Worm (Caenorhabditis elegans): ENCODE results near the gene glb-23.
"Not testable (repeated sequence)": the region's sequence is repeated elsewhere in the genome, so short reads cannot be mapped to it uniquely, and the experiment has no call there.

DNA sequence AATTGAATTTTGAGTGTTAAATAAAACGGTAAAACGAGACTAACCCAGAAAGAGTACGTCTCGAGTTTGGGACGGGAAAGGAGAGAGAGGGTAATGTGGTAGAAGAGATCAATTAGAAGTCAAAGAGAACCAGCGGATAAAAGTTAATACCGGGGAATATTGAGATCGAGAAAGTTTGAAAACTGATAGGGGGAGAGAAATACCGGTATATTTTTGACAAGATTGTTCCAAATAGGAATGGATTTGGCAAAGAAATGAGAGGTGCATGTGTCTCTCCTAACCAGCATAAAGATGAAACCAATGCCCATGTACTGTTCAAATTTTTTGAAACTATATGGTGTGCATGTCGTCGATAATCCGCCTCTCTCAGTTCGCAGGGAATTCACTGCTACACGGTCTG lies 35.4 kb upstream of the glb-23 start, which contains the start of gene C06E4.5:
- TF ChIP-seq dao-5, him-1, W03F9.2 (tag; optimal IDR thresholded peaks at IDR 0.05): not testable (repeated sequence)
